Worm (Caenorhabditis elegans) whole organism, L4 larva: ENCODE data around the gene sra-32.

Experiments used
- D1046.2 ChIP-seq: fragments of 200-800 bp; sonication (Bioruptor generic); IDR thresholded peaks from 2 replicates; pipeline ENCODE4 v1.3.6; 2022; ENCODE audit warnings: missing genetic modification characterization, missing compliant biosample characterization
- F37D6.2 ChIP-seq: sonication (generic microtip); optimal IDR thresholded peaks from 2 replicates; lab custom pipeline; 2016; ENCODE audit warnings: mild to moderate bottlenecking, missing genetic modification characterization, missing compliant biosample characterization
- F49E8.2 ChIP-seq: sonication (generic microtip); optimal IDR thresholded peaks from 2 replicates; lab custom pipeline; 2016; ENCODE audit warnings: missing compliant biosample characterization, mild to moderate bottlenecking, missing genetic modification characterization, borderline replicate concordance
- Y48G9A.11 ChIP-seq: fragments of 200-800 bp; sonication (Bioruptor generic); IDR thresholded peaks from 2 replicates; pipeline ENCODE4 v1.3.6; 2022; ENCODE audit warnings: missing genetic modification reagents, missing genetic modification characterization, missing compliant biosample characterization
- Y75B8A.6 ChIP-seq: fragments of 200-800 bp; sonication (Bioruptor generic); IDR thresholded peaks from 2 replicates; pipeline ENCODE4 v1.3.6; 2022; ENCODE audit warnings: missing genetic modification reagents, missing genetic modification characterization, missing compliant biosample characterization
- ZK337.2 ChIP-seq: fragments of 200-800 bp; sonication (Bioruptor generic); IDR thresholded peaks from 2 replicates; pipeline ENCODE4 v1.3.6; 2022; ENCODE audit warnings: missing genetic modification reagents, missing genetic modification characterization, missing compliant biosample characterization
- aha-1 ChIP-seq: fragments of 150-350 bp; peaks from one replicate; lab custom pipeline; 2014; ENCODE audit warnings: missing biosample characterization, missing genetic modification characterization
- ceh-20 ChIP-seq: fragments of 200-800 bp; sonication (Bioruptor generic); IDR thresholded peaks from 2 replicates; pipeline ENCODE4 v1.3.6; 2022; ENCODE audit warnings: missing genetic modification reagents, missing genetic modification characterization, missing compliant biosample characterization
- ceh-28 ChIP-seq: fragments of 150-350 bp; optimal IDR thresholded peaks from 2 replicates; lab custom pipeline; 2014; ENCODE audit warnings: missing biosample characterization, missing genetic modification reagents, missing genetic modification characterization
- cey-2 ChIP-seq: sonication (generic microtip); optimal IDR thresholded peaks from 3 replicates; lab custom pipeline; 2017; ENCODE audit warnings: missing genetic modification characterization, mild to moderate bottlenecking, missing compliant biosample characterization, antibody characterized with exemption, borderline replicate concordance; ENCODE audit not compliant: insufficient read depth
- ctbp-1 ChIP-seq: fragments of 200-800 bp; sonication (Bioruptor generic); IDR thresholded peaks from 2 replicates; pipeline ENCODE4 v1.3.6; 2022; ENCODE audit warnings: missing genetic modification reagents, missing genetic modification characterization, missing compliant biosample characterization
- daf-16 ChIP-seq, 3 experiments: sonication (generic microtip); optimal IDR thresholded peaks; 2 replicates each; lab custom pipeline; 2016 to 2017; ENCODE audit warnings: missing genetic modification characterization in 3 of 3, missing genetic modification reagents in 3 of 3, mild to moderate bottlenecking in 2 of 3, missing compliant biosample characterization in 2 of 3, missing biosample characterization in 1 of 3, moderate library complexity in 1 of 3
- daf-8 ChIP-seq: fragments of 200-800 bp; sonication (Bioruptor generic); IDR thresholded peaks from 2 replicates; pipeline ENCODE4 v1.3.6; 2022; ENCODE audit warnings: missing genetic modification characterization, missing compliant biosample characterization
- duxl-1 ChIP-seq: sonication (generic microtip); optimal IDR thresholded peaks from 2 replicates; lab custom pipeline; 2016; ENCODE audit warnings: mild to moderate bottlenecking, missing genetic modification characterization, moderate library complexity, missing compliant biosample characterization; ENCODE audit not compliant: poor library complexity
- egl-43 ChIP-seq: fragments of 200-800 bp; sonication (Bioruptor generic); IDR thresholded peaks from 2 replicates; pipeline ENCODE4 v1.3.6; 2022; ENCODE audit warnings: missing genetic modification reagents, missing genetic modification characterization, missing compliant biosample characterization
- fos-1 ChIP-seq: fragments of 150-350 bp; optimal IDR thresholded peaks from 2 replicates; lab custom pipeline; 2014; ENCODE audit warnings: missing biosample characterization, missing genetic modification characterization
- hif-1 ChIP-seq, 2 experiments: sonication (generic microtip); optimal IDR thresholded peaks; 2 replicates each; lab custom pipeline; 2016 to 2017; ENCODE audit warnings: missing compliant biosample characterization in 2 of 2, missing genetic modification characterization in 2 of 2, missing genetic modification reagents in 2 of 2, missing genotype in 2 of 2, mild to moderate bottlenecking in 1 of 2
- hlh-11 ChIP-seq: fragments of 200-800 bp; sonication (Bioruptor generic); optimal IDR thresholded peaks from 2 replicates; lab custom pipeline; 2018; ENCODE audit warnings: mild to moderate bottlenecking, missing genetic modification characterization, missing compliant biosample characterization
- jun-1 ChIP-seq: fragments of 150-350 bp; optimal IDR thresholded peaks from 2 replicates; lab custom pipeline; 2014; ENCODE audit warnings: missing biosample characterization, missing genetic modification reagents, missing genetic modification characterization
- lir-3 ChIP-seq: sonication (generic microtip); optimal IDR thresholded peaks from 2 replicates; lab custom pipeline; 2016; ENCODE audit warnings: mild to moderate bottlenecking, missing genetic modification characterization, missing compliant biosample characterization
- lsy-2 ChIP-seq, 2 experiments: fragments of 150-350 bp in 1 of 2; sonication (generic microtip) in 1 of 2; optimal IDR thresholded peaks; 2 replicates each; lab custom pipeline; 2014 to 2017; ENCODE audit warnings: missing biosample characterization in 2 of 2, missing genetic modification characterization in 2 of 2
- madf-5 ChIP-seq, 2 experiments: fragments of 200-800 bp; sonication (Bioruptor generic); IDR thresholded peaks; 2 replicates each; pipeline ENCODE4 v1.3.6; 2022; ENCODE audit warnings: missing compliant biosample characterization in 2 of 2, missing genetic modification characterization in 2 of 2
- mes-2 ChIP-seq: sonication (generic microtip); optimal IDR thresholded peaks from 2 replicates; lab custom pipeline; 2016; ENCODE audit warnings: missing genotype, mild to moderate bottlenecking, missing genetic modification characterization, missing compliant biosample characterization; ENCODE audit not compliant: poor library complexity, severe bottlenecking
- nhr-11 ChIP-seq: fragments of 150-350 bp; optimal IDR thresholded peaks from 2 replicates; lab custom pipeline; 2014; ENCODE audit warnings: missing biosample characterization, missing genetic modification characterization
- nhr-42 ChIP-seq: fragments of 200-800 bp; sonication (Bioruptor generic); IDR thresholded peaks from 2 replicates; pipeline ENCODE4 v1.3.6; 2022; ENCODE audit warnings: missing genetic modification characterization, missing compliant biosample characterization
- nhr-76 ChIP-seq: fragments of 150-350 bp; optimal IDR thresholded peaks from 2 replicates; lab custom pipeline; 2014; ENCODE audit warnings: missing biosample characterization, missing genetic modification characterization
- sdz-12 ChIP-seq: fragments of 200-800 bp; sonication (Bioruptor generic); optimal IDR thresholded peaks from 2 replicates; lab custom pipeline; 2018; ENCODE audit warnings: mild to moderate bottlenecking, missing genetic modification characterization, missing compliant biosample characterization
- set-16 ChIP-seq: fragments of 200-800 bp; sonication (Bioruptor generic); IDR thresholded peaks from 2 replicates; pipeline ENCODE4 v1.3.6; 2022; ENCODE audit warnings: missing genetic modification reagents, missing genetic modification characterization, missing compliant biosample characterization
- tag-97 ChIP-seq: fragments of 200-800 bp; sonication (Bioruptor generic); IDR thresholded peaks from 2 replicates; pipeline ENCODE4 v1.3.6; 2022; ENCODE audit warnings: missing genetic modification characterization, missing compliant biosample characterization
- unc-62 ChIP-seq, 3 experiments: fragments of 150-350 bp in 1 of 3; sonication (generic microtip); optimal IDR thresholded peaks in 2 of 3; peaks in 1 of 3; 1 replicate in 1 of 3; 2 replicates in 2 of 3; lab custom pipeline; 2014 to 2017; ENCODE audit warnings: missing biosample characterization in 3 of 3, missing genetic modification characterization in 3 of 3, missing genetic modification reagents in 3 of 3, missing genotype in 1 of 3
- zip-11 ChIP-seq: fragments of 200-800 bp; sonication (Bioruptor generic); IDR thresholded peaks from 2 replicates; pipeline ENCODE4 v1.3.6; 2022; ENCODE audit warnings: missing genetic modification characterization, missing compliant biosample characterization

sra-32 gene

ce11 chrII:4519976-4520594 is 11.7 kb downstream of the sra-32 start:
- TF ChIP-seq ceh-28 (tag; lab: Kevin White, UChicago): no peak
- TF ChIP-seq ctbp-1 (GFP tag; lab: Robert Waterston, UW): 0 out of 2 replicates have a peak, but pooled peaks have one; percentile 21
- TF ChIP-seq set-16: 0 out of 2 replicates have a peak, but pooled peaks have one; percentile 8
- peak in 1 of 2 experiments; percentile 4 for TF ChIP-seq unc-62 (GFP tag; optimal IDR thresholded peaks at IDR 0.05 in 1 of 2; lab: Kevin White, UChicago)
- TF ChIP-seq unc-62 (tag; optimal IDR thresholded peaks at IDR 0.05; lab: Kevin White, UChicago): no peak
- no peak for TF ChIP-seq lir-3 (tag; lab: Kevin White, UChicago)
- TF ChIP-seq Y48G9A.11 (GFP tag; lab: Robert Waterston, UW): no peak
- peak; percentile 60 for TF ChIP-seq hlh-11 (tag; lab: Kevin White, UChicago)
- no peak for TF ChIP-seq cey-2 (tag; lab: Kevin White, UChicago)
- TF ChIP-seq egl-43 (GFP tag; lab: Robert Waterston, UW): no peak
- no peak for TF ChIP-seq ceh-20 (GFP tag; lab: Robert Waterston, UW)
- peak; percentile 18 for TF ChIP-seq nhr-11 (tag; lab: Kevin White, UChicago)
- TF ChIP-seq fos-1: no peak
- no peak for TF ChIP-seq tag-97 (GFP tag; lab: Robert Waterston, UW)
- TF ChIP-seq Y75B8A.6: no peak
- TF ChIP-seq daf-16 (GFP tag; optimal IDR thresholded peaks at IDR 0.05; lab: Kevin White, UChicago): no peak
- no peak for TF ChIP-seq daf-16 (tag; optimal IDR thresholded peaks at IDR 0.05; lab: Kevin White, UChicago)
- TF ChIP-seq D1046.2 (GFP tag; lab: Robert Waterston, UW): no peak
- no peak for TF ChIP-seq F37D6.2 (tag; lab: Kevin White, UChicago)
- no peak for TF ChIP-seq jun-1
- no peak for TF ChIP-seq madf-5 (GFP tag; IDR thresholded peaks at IDR 0.05; lab: Robert Waterston, UW)
- TF ChIP-seq, all 104 proteins: peak for 5

- no peak for TF ChIP-seq nhr-76 (tag; lab: Kevin White, UChicago)
- TF ChIP-seq ZK337.2: no peak
- no peak for TF ChIP-seq zip-11 (GFP tag; lab: Robert Waterston, UW)
- peak in 1 of 2 experiments; percentile 84 for TF ChIP-seq unc-62 (GFP tag; optimal IDR thresholded peaks at IDR 0.05 in 1 of 2; lab: Kevin White, UChicago)
- TF ChIP-seq unc-62 (tag; optimal IDR thresholded peaks at IDR 0.05; lab: Kevin White, UChicago): no peak
- TF ChIP-seq aha-1 (tag; lab: Kevin White, UChicago): peak; percentile 68
- peak in 1 of 2 experiments; percentile 46 for TF ChIP-seq lsy-2 (tag; optimal IDR thresholded peaks at IDR 0.05; lab: Kevin White, UChicago)
- TF ChIP-seq sdz-12 (GFP tag; lab: Kevin White, UChicago): no peak
- no peak for TF ChIP-seq duxl-1 (tag; lab: Kevin White, UChicago)
- TF ChIP-seq nhr-11 (tag; lab: Kevin White, UChicago): peak; percentile 47
- no peak for TF ChIP-seq jun-1
- peak; percentile 47 for TF ChIP-seq hlh-11 (tag; lab: Kevin White, UChicago)
- TF ChIP-seq set-16: peak; percentile 25; the same call in 1 of the 2 replicates
- TF ChIP-seq daf-16 (GFP tag; optimal IDR thresholded peaks at IDR 0.05; lab: Kevin White, UChicago): peak in 1 of 2 experiments; percentile 57
- no peak for TF ChIP-seq daf-16 (tag; optimal IDR thresholded peaks at IDR 0.05; lab: Kevin White, UChicago)
- no peak for TF ChIP-seq F49E8.2 (tag; lab: Kevin White, UChicago)
- TF ChIP-seq nhr-42: no peak
- no peak for TF ChIP-seq hif-1 (tag; optimal IDR thresholded peaks at IDR 0.05; lab: Kevin White, UChicago)
- TF ChIP-seq daf-8 (GFP tag; lab: Robert Waterston, UW): no peak
These were observed 13.4 kb downstream of the sra-32 start, which contains the start of gene hlh-1 for ce11 chrII:4518300-4518907. hlh-1 (plus strand) TSS chrII:4518574.

ce11 chrII:4517254-4517653 is 14.5 kb downstream of the sra-32 start:
- peak in 1 of 2 experiments; percentile 11 for TF ChIP-seq unc-62 (GFP tag; optimal IDR thresholded peaks at IDR 0.05 in 1 of 2; lab: Kevin White, UChicago)
- no peak for TF ChIP-seq unc-62 (tag; optimal IDR thresholded peaks at IDR 0.05; lab: Kevin White, UChicago)
- no peak for TF ChIP-seq mes-2 (tag; lab: Kevin White, UChicago)
- TF ChIP-seq aha-1 (tag; lab: Kevin White, UChicago): peak; percentile 14
